Fruit fly (Drosophila melanogaster) whole organism, adult: Measurements from ENCODE around the gene Ald2.
A peak's percentile ranks its signal among the peaks of the same experiment; 100 is the strongest.

Experiments used
- CG11617 ChIP-seq: fragments of 200-800 bp; sonication (Bioruptor generic); optimal IDR thresholded peaks from 2 replicates; lab custom pipeline; 2017; ENCODE audit warnings: mild to moderate bottlenecking, missing biosample characterization, missing genetic modification reagents, missing genetic modification characterization
- CG12768 ChIP-seq: fragments of 200-800 bp; sonication (Bioruptor generic); optimal IDR thresholded peaks from 2 replicates; lab custom pipeline; 2017; ENCODE audit warnings: missing biosample characterization, missing genetic modification characterization, mild to moderate bottlenecking, moderate library complexity, missing genetic modification reagents
- CG14711 ChIP-seq: fragments of 200-800 bp; sonication (Bioruptor generic); optimal IDR thresholded peaks from 2 replicates; lab custom pipeline; 2018; ENCODE audit warnings: missing biosample characterization, mild to moderate bottlenecking, missing genetic modification characterization, moderate library complexity
- CG1620 ChIP-seq: fragments of 200-800 bp; sonication (Bioruptor generic); optimal IDR thresholded peaks from 2 replicates; lab custom pipeline; 2016; ENCODE audit warnings: missing biosample characterization, missing genetic modification characterization
- CG33017 ChIP-seq: fragments of 200-800 bp; sonication (Bioruptor generic); optimal IDR thresholded peaks from 2 replicates; lab custom pipeline; 2018; ENCODE audit warnings: missing biosample characterization, mild to moderate bottlenecking, missing genetic modification characterization, moderate library complexity
- CG5204 ChIP-seq: fragments of 200-800 bp; sonication (Bioruptor generic); optimal IDR thresholded peaks from 2 replicates; lab custom pipeline; 2016; ENCODE audit warnings: missing biosample characterization, missing genetic modification characterization
- CG7045 ChIP-seq: fragments of 200-800 bp; sonication (Bioruptor generic); optimal IDR thresholded peaks from 2 replicates; lab custom pipeline; 2017; ENCODE audit warnings: missing biosample characterization, mild to moderate bottlenecking, missing genetic modification characterization
- CG7101 ChIP-seq: fragments of 200-800 bp; sonication (Bioruptor generic); optimal IDR thresholded peaks from 2 replicates; lab custom pipeline; 2018; ENCODE audit warnings: missing biosample characterization, mild to moderate bottlenecking, missing genetic modification characterization, moderate library complexity
- Clk ChIP-seq: fragments of 200-800 bp; sonication (Bioruptor generic); optimal IDR thresholded peaks from 2 replicates; lab custom pipeline; 2017; ENCODE audit warnings: missing biosample characterization, missing genetic modification characterization
- Crg-1 ChIP-seq: fragments of 200-800 bp; sonication (Bioruptor generic); optimal IDR thresholded peaks from 2 replicates; lab custom pipeline; 2016; ENCODE audit warnings: missing biosample characterization, missing genetic modification characterization
- Hr96 ChIP-seq: fragments of 200-800 bp; sonication (Bioruptor generic); optimal IDR thresholded peaks from 2 replicates; lab custom pipeline; 2016; ENCODE audit warnings: missing biosample characterization, missing genetic modification characterization
- Mnt ChIP-seq: fragments of 200-800 bp; sonication (Bioruptor generic); optimal IDR thresholded peaks from 2 replicates; lab custom pipeline; 2016; ENCODE audit warnings: missing biosample characterization, mild to moderate bottlenecking, missing genetic modification characterization
- bab1 ChIP-seq: fragments of 200-800 bp; sonication (Bioruptor generic); optimal IDR thresholded peaks from 3 replicates; lab custom pipeline; 2019; ENCODE audit warnings: missing biosample characterization, mild to moderate bottlenecking, missing genetic modification characterization, moderate library complexity
- cic ChIP-seq: fragments of 200-800 bp; sonication (Bioruptor generic); optimal IDR thresholded peaks from 2 replicates; lab custom pipeline; 2017; ENCODE audit warnings: missing biosample characterization, mild to moderate bottlenecking, missing genetic modification characterization, moderate library complexity
- cnc ChIP-seq, 2 experiments: fragments of >200 bp; optimal IDR thresholded peaks; 2 replicates each; lab custom pipeline; 2017
- kay ChIP-seq: fragments of 200-800 bp; sonication (Bioruptor generic); peaks from one replicate; lab custom pipeline; 2016; ENCODE audit warnings: missing biosample characterization, missing genetic modification characterization, borderline replicate concordance
- ovo ChIP-seq: fragments of 200-800 bp; sonication (Bioruptor generic); optimal IDR thresholded peaks from 2 replicates; lab custom pipeline; 2016; ENCODE audit warnings: missing biosample characterization, missing genetic modification characterization
- pad ChIP-seq: fragments of 200-800 bp; sonication (Bioruptor generic); optimal IDR thresholded peaks from 3 replicates; lab custom pipeline; 2017; ENCODE audit warnings: missing biosample characterization, missing genetic modification characterization, mild to moderate bottlenecking, moderate library complexity, missing genetic modification reagents
- tj ChIP-seq: fragments of 200-800 bp; sonication (Bioruptor generic); optimal IDR thresholded peaks from 3 replicates; lab custom pipeline; 2017; ENCODE audit warnings: missing biosample characterization, mild to moderate bottlenecking, missing genetic modification characterization, moderate library complexity
- toe ChIP-seq: fragments of 200-800 bp; sonication (Bioruptor generic); optimal IDR thresholded peaks from 2 replicates; lab custom pipeline; 2016; ENCODE audit warnings: missing biosample characterization, missing genetic modification characterization

The Ald2 gene

dm6 chr3R:26457949-26458348 lies 44.1 kb downstream of the Ald2 start, which contains the start of gene CG14238:
Gene CG14238 (plus strand): TSS chr3R:26458249.
- no peak for TF ChIP-seq CG12768 (GFP tag; lab: Kevin White, UChicago)
- TF ChIP-seq Clk (GFP tag; lab: Kevin White, UChicago): no peak
- no peak for TF ChIP-seq CG7045 (GFP tag; lab: Kevin White, UChicago)
- TF ChIP-seq Hr96: no peak
- TF ChIP-seq CG1620 (GFP tag; lab: Kevin White, UChicago): no peak
- TF ChIP-seq Mnt: no peak
- no peak for TF ChIP-seq CG14711 (tag; lab: Kevin White, UChicago)
- no peak for TF ChIP-seq CG11617 (GFP tag; lab: Kevin White, UChicago)
- no peak for TF ChIP-seq pad (GFP tag; lab: Kevin White, UChicago)
- TF ChIP-seq kay: no peak
- no peak for TF ChIP-seq Crg-1
- TF ChIP-seq tj (GFP tag; lab: Kevin White, UChicago): no peak
- no peak for TF ChIP-seq CG5204 (GFP tag; lab: Kevin White, UChicago)

dm6 chr3R:26461226-26461805 lies 47.4 kb downstream of the Ald2 start, which contains the start of gene CG5455:
Gene CG5455 (plus strand): TSS chr3R:26461527.
- TF ChIP-seq CG7045 (GFP tag; lab: Kevin White, UChicago): peak; percentile 86
- TF ChIP-seq Crg-1: peak; percentile 68
- peak; percentile 93 for TF ChIP-seq CG12768 (GFP tag; lab: Kevin White, UChicago)
- peak; percentile 75 for TF ChIP-seq Hr96
- peak; percentile 83 for TF ChIP-seq tj (GFP tag; lab: Kevin White, UChicago)
- peak; percentile 82 for TF ChIP-seq CG11617 (GFP tag; lab: Kevin White, UChicago)
- peak; percentile 62 for TF ChIP-seq CG1620 (GFP tag; lab: Kevin White, UChicago)
- TF ChIP-seq CG5204 (GFP tag; lab: Kevin White, UChicago): peak; percentile 36
- TF ChIP-seq CG33017: peak; percentile 87
- TF ChIP-seq cnc (optimal IDR thresholded peaks at IDR 0.05; lab: Kevin White, UChicago): no peak
- peak; percentile 64 for TF ChIP-seq CG14711 (tag; lab: Kevin White, UChicago)
- peak; percentile 87 for TF ChIP-seq Mnt
- TF ChIP-seq ovo (GFP tag; lab: Kevin White, UChicago): peak; percentile 93
- TF ChIP-seq cic (GFP tag; lab: Kevin White, UChicago): peak; percentile 96
- TF ChIP-seq toe (GFP tag; lab: Kevin White, UChicago): peak; percentile 66
- no peak for TF ChIP-seq kay
- peak; percentile 82 for TF ChIP-seq CG7101 (tag; lab: Kevin White, UChicago)
- peak; percentile 89 for TF ChIP-seq Clk (GFP tag; lab: Kevin White, UChicago)
- peak; percentile 80 for TF ChIP-seq pad (GFP tag; lab: Kevin White, UChicago)
- peak; percentile 90 for TF ChIP-seq bab1 (GFP tag; lab: Kevin White, UChicago)

- TF ChIP-seq CG7045 (GFP tag; lab: Kevin White, UChicago): no peak
- no peak for TF ChIP-seq CG1620 (GFP tag; lab: Kevin White, UChicago)
- no peak for TF ChIP-seq toe (GFP tag; lab: Kevin White, UChicago)
- TF ChIP-seq CG7101 (tag; lab: Kevin White, UChicago): no peak
- no peak for TF ChIP-seq CG12768 (GFP tag; lab: Kevin White, UChicago)
- TF ChIP-seq CG14711 (tag; lab: Kevin White, UChicago): no peak
- no peak for TF ChIP-seq pad (GFP tag; lab: Kevin White, UChicago)
- no peak for TF ChIP-seq kay
- TF ChIP-seq cnc (optimal IDR thresholded peaks at IDR 0.05; lab: Kevin White, UChicago): no peak
- no peak for TF ChIP-seq CG11617 (GFP tag; lab: Kevin White, UChicago)
- no peak for TF ChIP-seq bab1 (GFP tag; lab: Kevin White, UChicago)
Observed at dm6 chr3R:26462173-26462959, 48.5 kb downstream of the Ald2 start.

dm6 chr3R:26463146-26463545 lies 49.3 kb downstream of the Ald2 start:
- TF ChIP-seq CG11617 (GFP tag; lab: Kevin White, UChicago) (no peak), CG33017 (no peak)

dm6 chr3R:26463558-26463957 lies 49.7 kb downstream of the Ald2 start:
- TF ChIP-seq ovo (GFP tag; lab: Kevin White, UChicago) (no peak), Clk (GFP tag; lab: Kevin White, UChicago) (no peak), Crg-1 (no peak), CG5204 (GFP tag; lab: Kevin White, UChicago) (no peak), CG7101 (tag; lab: Kevin White, UChicago) (no peak), CG7045 (GFP tag; lab: Kevin White, UChicago) (no peak), tj (GFP tag; lab: Kevin White, UChicago) (no peak), CG33017 (no peak), CG11617 (GFP tag; lab: Kevin White, UChicago) (no peak), toe (GFP tag; lab: Kevin White, UChicago) (no peak), cnc (optimal IDR thresholded peaks at IDR 0.05; lab: Kevin White, UChicago) (no peak), bab1 (GFP tag; lab: Kevin White, UChicago) (no peak), kay (no peak), Hr96 (no peak), cic (GFP tag; lab: Kevin White, UChicago) (no peak), Mnt (no peak), CG1620 (GFP tag; lab: Kevin White, UChicago) (no peak)

dm6 chr3R:26464370-26464769 lies 50.5 kb downstream of the Ald2 start:
- TF ChIP-seq pad (GFP tag; lab: Kevin White, UChicago) (no peak), cic (GFP tag; lab: Kevin White, UChicago) (peak; percentile 11), Mnt (peak; percentile 47), CG7045 (GFP tag; lab: Kevin White, UChicago) (no peak), Hr96 (peak; percentile 49), kay (peak; percentile 82), CG12768 (GFP tag; lab: Kevin White, UChicago) (peak; percentile 71), CG5204 (GFP tag; lab: Kevin White, UChicago) (no peak), CG33017 (peak; percentile 4), toe (GFP tag; lab: Kevin White, UChicago) (peak; percentile 9), Clk (GFP tag; lab: Kevin White, UChicago) (no peak), tj (GFP tag; lab: Kevin White, UChicago) (peak; percentile 21)
